Worm (Caenorhabditis elegans) whole organism, mixed stage, embryonic: Measurements from ENCODE around the gene Y48A6B.14.
A peak's percentile ranks its signal among the peaks of the same experiment; 100 is the strongest.

Experiments used
- bed-3 ChIP-seq: fragments of 200-800 bp; sonication (Bioruptor generic); optimal IDR thresholded peaks from 3 replicates; lab custom pipeline; 2018; ENCODE audit warnings: mild to moderate bottlenecking, missing genetic modification characterization, moderate library complexity, missing compliant biosample characterization
- ceh-83 ChIP-seq: fragments of 200-800 bp; sonication (Bioruptor generic); optimal IDR thresholded peaks from 2 replicates; lab custom pipeline; 2018; ENCODE audit warnings: mild to moderate bottlenecking, missing genetic modification characterization, missing compliant biosample characterization
- drap-1 ChIP-seq: fragments of 200-800 bp; sonication (Bioruptor generic); optimal IDR thresholded peaks from 3 replicates; lab custom pipeline; 2018; ENCODE audit warnings: mild to moderate bottlenecking, missing genetic modification characterization, missing compliant biosample characterization
- elt-3 ChIP-seq: fragments of 150-350 bp; optimal IDR thresholded peaks from 2 replicates; lab custom pipeline; 2014; ENCODE audit warnings: missing biosample characterization, missing genetic modification characterization
- lin-13 ChIP-seq: fragments of 150-350 bp; optimal IDR thresholded peaks from 2 replicates; lab custom pipeline; 2014; ENCODE audit warnings: missing biosample characterization, missing genetic modification characterization
- lsy-2 ChIP-seq: fragments of 150-350 bp; optimal IDR thresholded peaks from 2 replicates; lab custom pipeline; 2014; ENCODE audit warnings: missing biosample characterization, missing genetic modification characterization
- mab-5 ChIP-seq: fragments of 150-350 bp; optimal IDR thresholded peaks from 2 replicates; lab custom pipeline; 2014; ENCODE audit warnings: missing biosample characterization, missing genetic modification characterization
- mls-2 ChIP-seq: sonication (generic microtip); optimal IDR thresholded peaks from 2 replicates; lab custom pipeline; 2016; ENCODE audit warnings: mild to moderate bottlenecking, missing genetic modification characterization, moderate library complexity, missing compliant biosample characterization
- nhr-28 ChIP-seq: fragments of 150-350 bp; optimal IDR thresholded peaks from 2 replicates; lab custom pipeline; 2014; ENCODE audit warnings: missing biosample characterization, missing genetic modification characterization
- snpc-4 ChIP-seq: fragments of 150-350 bp; optimal IDR thresholded peaks from 2 replicates; lab custom pipeline; 2014; ENCODE audit warnings: missing biosample characterization, missing genetic modification characterization
- unc-62 ChIP-seq: fragments of 150-350 bp; optimal IDR thresholded peaks from 2 replicates; lab custom pipeline; 2014; ENCODE audit warnings: missing biosample characterization, missing genetic modification reagents, missing genetic modification characterization
- ztf-11 ChIP-seq: fragments of 150-350 bp; optimal IDR thresholded peaks from 2 replicates; lab custom pipeline; 2014; ENCODE audit warnings: missing biosample characterization, missing genetic modification characterization

ce11 chrIII:11063259-11063658, 31.9 kb downstream of the Y48A6B.14 start, which contains the start of gene rsa-2:
- no peak for TF ChIP-seq snpc-4 (tag; lab: Kevin White, UChicago)
- no peak for TF ChIP-seq mab-5
- TF ChIP-seq bed-3 (GFP tag; lab: Kevin White, UChicago): no peak
- peak; percentile 21 for TF ChIP-seq lsy-2 (tag; lab: Kevin White, UChicago)
- TF ChIP-seq lin-13 (tag; lab: Kevin White, UChicago): peak; percentile 26
- no peak for TF ChIP-seq unc-62 (GFP tag; lab: Kevin White, UChicago)
- TF ChIP-seq ceh-83: peak; percentile 71
- TF ChIP-seq elt-3 (tag; lab: Kevin White, UChicago): no peak
- no peak for TF ChIP-seq ztf-11 (tag; lab: Kevin White, UChicago)
- no peak for TF ChIP-seq nhr-28
- TF ChIP-seq drap-1 (GFP tag; lab: Kevin White, UChicago): peak; percentile 2
- no peak for TF ChIP-seq mls-2 (tag; lab: Kevin White, UChicago)
